Worm (Caenorhabditis elegans): ENCODE results near the gene C18E9.5.

DNA sequence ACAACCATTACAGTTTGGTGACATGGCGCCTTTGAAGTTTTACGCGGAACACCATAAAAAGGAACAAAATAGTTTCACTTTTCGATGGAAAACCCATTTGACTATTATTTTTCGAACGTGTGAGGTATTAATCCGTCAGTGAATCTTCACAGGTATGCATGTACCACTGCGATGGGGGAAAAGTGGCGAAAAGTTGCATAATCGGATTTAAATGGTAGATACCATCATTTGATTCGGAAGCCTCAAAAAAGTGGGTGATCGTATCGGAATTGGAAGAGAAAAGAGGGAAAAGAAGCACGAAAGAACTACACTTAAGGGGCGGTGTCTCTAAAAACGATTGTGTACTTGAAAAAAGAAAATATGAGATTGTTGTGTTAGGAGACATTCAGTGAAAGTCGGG, 16.1 kb upstream of the C18E9.5 start:
- TF ChIP-seq fos-1 (tag; optimal IDR thresholded peaks at IDR 0.05) (no peak), zip-4 (GFP tag; optimal IDR thresholded peaks at IDR 0.05) (no peak), nhr-11 (tag; optimal IDR thresholded peaks at IDR 0.05) (no peak), ceh-88 (GFP tag; IDR thresholded peaks at IDR 0.05) (no peak)
